Fruit fly (Drosophila melanogaster) whole organism, prepupa: ENCODE results near the gene Ythdc1.

Source experiments
- CG15336 ChIP-seq: fragments of 200-800 bp; sonication (Bioruptor generic); IDR thresholded peaks from 2 replicates; pipeline ENCODE4 v1.3.6; 2022; ENCODE audit warnings: missing biosample characterization, missing genetic modification characterization
- CG1621 ChIP-seq: fragments of 200-800 bp; sonication (Bioruptor generic); optimal IDR thresholded peaks from 3 replicates; lab custom pipeline; 2018; ENCODE audit warnings: missing biosample characterization, mild to moderate bottlenecking, missing genetic modification characterization
- CG16779 ChIP-seq: fragments of 200-800 bp; sonication (Bioruptor generic); optimal IDR thresholded peaks from 3 replicates; lab custom pipeline; 2017; ENCODE audit warnings: missing biosample characterization, mild to moderate bottlenecking, missing genetic modification characterization
- CG4318 ChIP-seq: fragments of 200-800 bp; sonication (Bioruptor generic); optimal IDR thresholded peaks from 3 replicates; lab custom pipeline; 2017; ENCODE audit warnings: missing biosample characterization, mild to moderate bottlenecking, missing genetic modification characterization
- CG8119 ChIP-seq: fragments of 200-800 bp; sonication (Bioruptor generic); IDR thresholded peaks from 3 replicates; pipeline ENCODE4 v1.3.6; 2022; ENCODE audit warnings: missing biosample characterization, missing genetic modification characterization
- Gug ChIP-seq: fragments of 200-800 bp; sonication (Bioruptor generic); IDR thresholded peaks from 2 replicates; pipeline ENCODE4 v1.3.6; 2022; ENCODE audit warnings: missing biosample characterization, missing genetic modification characterization
- Hr38 ChIP-seq: sonication (Bioruptor generic); optimal IDR thresholded peaks from 2 replicates; lab custom pipeline; 2016; ENCODE audit warnings: missing biosample characterization, missing genetic modification characterization
- Hr39 ChIP-seq: fragments of 200-800 bp; sonication (Bioruptor generic); optimal IDR thresholded peaks from 2 replicates; lab custom pipeline; 2016; ENCODE audit warnings: missing biosample characterization, missing genetic modification characterization
- Lpt ChIP-seq: fragments of 200-800 bp; sonication (Bioruptor generic); optimal IDR thresholded peaks from 3 replicates; lab custom pipeline; 2016; ENCODE audit warnings: missing biosample characterization, missing genetic modification characterization
- achi ChIP-seq: fragments of 200-800 bp; sonication (Bioruptor generic); optimal IDR thresholded peaks from 3 replicates; lab custom pipeline; 2016; ENCODE audit warnings: missing biosample characterization, missing genetic modification characterization
- lz ChIP-seq: fragments of 200-800 bp; sonication (Bioruptor generic); optimal IDR thresholded peaks from 3 replicates; lab custom pipeline; 2016; ENCODE audit warnings: missing biosample characterization, missing genetic modification characterization

DNA sequence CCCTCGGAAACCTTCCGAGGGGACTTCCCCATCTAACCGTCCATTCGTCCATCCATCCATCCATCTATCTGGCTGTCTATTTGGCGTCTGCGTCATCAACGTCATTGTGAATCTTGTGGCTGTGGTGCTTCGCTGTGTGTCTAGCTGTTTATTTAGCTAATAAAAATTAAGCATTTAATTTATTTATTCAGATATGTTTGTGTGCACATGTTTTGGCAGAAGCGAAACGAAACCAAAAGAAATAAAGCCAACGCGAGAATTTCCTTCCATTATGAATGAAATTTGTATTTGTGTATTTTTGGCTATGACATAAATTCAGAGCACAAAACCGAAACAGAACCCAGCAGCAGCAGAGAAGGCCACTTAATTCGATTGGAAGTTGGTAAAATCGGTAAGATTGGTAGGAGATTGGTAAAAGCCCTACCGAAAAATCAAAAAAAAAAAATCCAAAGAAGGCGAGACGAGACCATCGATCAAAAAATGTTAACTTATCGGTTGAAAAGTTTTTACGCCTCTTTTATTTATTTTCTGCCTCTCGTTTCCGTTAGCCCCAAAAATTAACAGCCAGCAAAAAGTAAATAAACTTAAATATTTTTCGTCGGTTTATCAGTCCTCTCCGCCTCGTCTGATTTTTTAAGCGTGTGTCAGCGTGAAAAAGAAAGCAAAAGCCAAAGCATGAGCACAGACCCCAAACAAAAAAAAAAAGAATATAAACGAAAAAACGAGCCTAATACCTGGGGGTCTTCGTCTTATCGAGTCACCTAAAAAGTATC lies 41.0 kb upstream of the Ythdc1 start:
- TF ChIP-seq Gug (GFP tag; lab: Robert Waterston, UW) = no peak
- no peak for TF ChIP-seq achi (GFP tag; lab: Kevin White, UChicago)
- no peak for TF ChIP-seq CG15336
- TF ChIP-seq Hr38 (GFP tag; lab: Kevin White, UChicago) = no peak
- TF ChIP-seq CG1621 (tag; lab: Kevin White, UChicago) = no peak
- no peak for TF ChIP-seq CG16779 (tag; lab: Kevin White, UChicago)
- TF ChIP-seq lz (GFP tag; lab: Kevin White, UChicago) = no peak
- no peak for TF ChIP-seq Lpt (GFP tag; lab: Kevin White, UChicago)
- no peak for TF ChIP-seq Hr39
- TF ChIP-seq CG4318 (GFP tag; lab: Kevin White, UChicago) = no peak
- no peak for TF ChIP-seq CG8119 (GFP tag; lab: Robert Waterston, UW)
